Worm (Caenorhabditis elegans): ENCODE measurements around the gene yju-2.

Gene yju-2

DNA sequence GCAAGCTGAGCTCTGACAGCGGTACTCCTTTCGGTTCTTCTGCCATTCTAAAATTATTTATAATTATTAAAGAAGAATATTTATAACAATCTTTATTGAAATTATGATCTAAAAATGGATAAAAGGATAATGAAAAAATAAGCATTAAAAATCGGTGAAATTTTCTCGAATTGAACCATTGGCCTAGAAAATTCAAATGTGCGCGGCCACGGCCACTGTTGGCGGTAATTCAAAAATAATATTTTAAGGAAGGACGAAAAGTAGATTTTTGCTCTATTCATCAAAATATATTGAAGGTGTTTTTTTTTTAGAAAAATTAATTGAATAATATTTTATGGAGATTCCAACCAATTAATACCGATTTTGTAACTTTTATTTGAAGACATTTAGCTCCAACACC, 14.7 kb downstream of the yju-2 start, which contains the start of gene pfd-5 (continued):
- no peak for TF ChIP-seq ztf-3 (GFP tag; optimal IDR thresholded peaks at IDR 0.05)
- no peak for TF ChIP-seq madf-8 (GFP tag; conservative IDR thresholded peaks at IDR 0.05)
- no peak for TF ChIP-seq mxl-1 (tag; optimal IDR thresholded peaks at IDR 0.05)
- TF ChIP-seq lsl-1 (GFP tag; optimal IDR thresholded peaks at IDR 0.05) = peak; percentile 11
- no peak for TF ChIP-seq xnd-1 (tag; optimal IDR thresholded peaks at IDR 0.05)
- TF ChIP-seq mes-4 (tag; optimal IDR thresholded peaks at IDR 0.05) = no peak
- TF ChIP-seq mel-28 (tag; optimal IDR thresholded peaks at IDR 0.05; ENCODE audit: borderline replicate concordance) = no peak
- no peak for TF ChIP-seq Y79H2A.3 (GFP tag; conservative IDR thresholded peaks at IDR 0.05)
- no peak for TF ChIP-seq ztf-28 (GFP tag; IDR thresholded peaks at IDR 0.05)

DNA sequence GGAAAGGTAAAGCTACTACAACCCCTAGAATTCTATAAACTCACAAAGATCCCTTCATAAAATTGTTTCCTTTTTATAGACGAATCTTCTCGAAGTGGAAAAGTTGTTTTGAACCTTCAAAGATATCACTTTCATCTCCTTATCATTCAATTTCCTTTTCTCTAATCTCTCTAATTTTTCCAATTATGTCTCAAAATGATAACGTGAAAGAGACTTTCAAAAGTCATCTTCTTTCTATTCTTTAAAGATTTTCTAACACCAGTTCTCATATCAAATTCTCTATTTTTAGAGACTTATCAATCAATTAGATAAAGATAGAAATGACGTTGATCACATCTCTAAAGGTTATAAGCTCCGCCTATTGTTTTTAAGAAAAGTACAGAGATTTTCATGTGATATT, 15.3 kb downstream of the yju-2 start:
- TF ChIP-seq Y53F4B.3 (GFP tag; IDR thresholded peaks at IDR 0.05) (no peak), hmg-1.2 (GFP tag; IDR thresholded peaks at IDR 0.05) (no peak), ztf-28 (GFP tag; IDR thresholded peaks at IDR 0.05) (no peak), efl-1 (GFP tag; optimal IDR thresholded peaks at IDR 0.05) (no peak), madf-8 (GFP tag; conservative IDR thresholded peaks at IDR 0.05) (no peak), mxl-1 (tag; optimal IDR thresholded peaks at IDR 0.05) (no peak), chd-7 (tag; optimal IDR thresholded peaks at IDR 0.05) (no peak), F49E8.2 (tag; optimal IDR thresholded peaks at IDR 0.05; ENCODE audit: insufficient read depth) (no peak), ama-1 (optimal IDR thresholded peaks at IDR 0.05) (no peak), ama-1 (GFP tag; optimal IDR thresholded peaks at IDR 0.05) (no peak), nhr-120 (GFP tag; IDR thresholded peaks at IDR 0.05) (no peak), snpc-4 (GFP tag; optimal IDR thresholded peaks at IDR 0.05) (no peak), snpc-4 (tag; optimal IDR thresholded peaks at IDR 0.05) (no peak), lag-1 (GFP tag; IDR thresholded peaks at IDR 0.05) (no peak), ztf-26 (tag; optimal IDR thresholded peaks at IDR 0.05) (no peak), madf-3 (GFP tag; IDR thresholded peaks at IDR 0.05) (no peak), bed-1 (GFP tag; IDR thresholded peaks at IDR 0.05) (no peak), hmg-20 (GFP tag; IDR thresholded peaks at IDR 0.05) (no peak), rcor-1 (GFP tag; IDR thresholded peaks at IDR 0.05) (no peak)

DNA sequence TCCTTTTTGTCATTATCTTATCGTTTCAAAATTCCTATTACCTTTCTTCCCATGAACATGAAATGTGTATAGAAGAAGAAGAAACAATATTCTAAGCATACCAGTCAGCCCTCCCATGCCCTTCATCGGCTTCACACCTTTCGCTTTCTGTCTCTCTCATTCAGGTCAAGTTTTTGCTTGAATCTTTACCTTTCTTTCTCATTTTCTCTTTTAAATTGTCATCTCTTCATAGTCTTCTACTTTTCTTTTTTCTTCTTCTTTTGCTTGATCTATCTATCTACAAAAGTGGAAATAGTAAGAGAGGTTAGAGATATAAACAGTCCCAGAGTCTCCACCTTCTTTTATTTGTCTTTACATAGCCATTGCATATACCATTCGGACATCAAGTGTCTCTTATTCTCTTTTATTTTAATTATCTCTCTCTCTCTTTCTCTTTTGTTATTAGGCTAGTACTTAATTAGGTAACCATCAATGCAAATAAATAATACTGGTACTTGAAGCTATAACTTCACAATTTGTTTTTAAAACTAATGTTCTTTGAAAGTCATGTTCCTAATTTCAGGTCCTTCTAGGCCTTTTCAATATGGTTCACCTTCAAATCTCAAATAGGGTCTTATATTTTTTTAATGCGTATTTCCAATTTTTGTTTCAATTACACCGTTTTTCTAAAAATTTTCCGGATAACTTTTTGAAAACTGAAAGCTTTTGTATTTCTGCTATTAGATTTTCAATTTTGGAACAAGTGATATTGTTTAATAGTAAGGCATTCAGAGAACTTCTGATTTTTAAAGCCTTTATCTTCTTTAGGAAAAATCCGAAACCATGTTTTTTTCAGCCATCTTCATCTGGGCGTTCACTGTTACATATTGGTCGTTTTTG, 17.5 kb downstream of the yju-2 start, which contains the start of gene dpy-31:
Gene dpy-31, plus strand, starts transcription at position 829 of the 879 bp plus-strand sequence.
- TF ChIP-seq lsy-27 (tag; optimal IDR thresholded peaks at IDR 0.05; ENCODE audit: borderline replicate concordance, insufficient read depth) = no peak
- TF ChIP-seq nfya-1 (tag; optimal IDR thresholded peaks at IDR 0.05; ENCODE audit: borderline replicate concordance, insufficient read depth) = no peak
- TF ChIP-seq cebp-2 (GFP tag; IDR thresholded peaks at IDR 0.05) = no peak
- TF ChIP-seq unc-62 (GFP tag; optimal IDR thresholded peaks at IDR 0.05) = no peak
- no peak for TF ChIP-seq ztf-25 (GFP tag; IDR thresholded peaks at IDR 0.05)
- no peak for TF ChIP-seq madf-10 (tag; optimal IDR thresholded peaks at IDR 0.05)
- no peak for TF ChIP-seq Y53G8AR.9 (GFP tag; conservative IDR thresholded peaks at IDR 0.05)
- TF ChIP-seq hrde-1 (tag; optimal IDR thresholded peaks at IDR 0.05; ENCODE audit: borderline replicate concordance) = no peak
- no peak for TF ChIP-seq nhr-27 (tag; optimal IDR thresholded peaks at IDR 0.05)
- TF ChIP-seq nhr-90 (tag; optimal IDR thresholded peaks at IDR 0.05) = no peak
- no peak for TF ChIP-seq attf-6 (GFP tag; IDR thresholded peaks at IDR 0.05)
- no peak for TF ChIP-seq dpl-1 (GFP tag; optimal IDR thresholded peaks at IDR 0.05)
- no peak for TF ChIP-seq ztf-18 (tag; optimal IDR thresholded peaks at IDR 0.05)
- TF ChIP-seq sea-2 (GFP tag; IDR thresholded peaks at IDR 0.05) = no peak
- no peak for TF ChIP-seq dpff-1 (tag; optimal IDR thresholded peaks at IDR 0.05)
- no peak for TF ChIP-seq xnd-1 (tag; optimal IDR thresholded peaks at IDR 0.05)
